Worm (Caenorhabditis elegans) whole organism, midembryonic: ENCODE results near the gene F47C12.13.

Experiments
- T22C8.4 ChIP-seq: fragments of 200-800 bp; sonication (Bioruptor generic); IDR thresholded peaks from 2 replicates; pipeline ENCODE4 v1.3.6; 2022; ENCODE audit warnings: missing genetic modification characterization, missing compliant biosample characterization
- tab-1 ChIP-seq: fragments of 200-800 bp; sonication (Bioruptor generic); IDR thresholded peaks from 2 replicates; pipeline ENCODE4 v1.3.6; 2022; ENCODE audit warnings: missing genetic modification characterization, missing compliant biosample characterization
- ztf-29 ChIP-seq: fragments of 200-800 bp; sonication (Bioruptor generic); IDR thresholded peaks from 2 replicates; pipeline ENCODE4 v1.3.6; 2022; ENCODE audit warnings: missing genetic modification reagents, missing genetic modification characterization, missing compliant biosample characterization

ce11 chrIV:4027106-4027888, 33.1 kb upstream of the F47C12.13 start:
- TF ChIP-seq ztf-29 (GFP tag; lab: Robert Waterston, UW) (no peak), T22C8.4 (GFP tag; lab: Robert Waterston, UW) (no peak), tab-1 (GFP tag; lab: Robert Waterston, UW) (no peak)
